Fruit fly (Drosophila melanogaster) whole organism, embryonic: Measurements from ENCODE around the gene CG44838.

Experiments
- Asciz ChIP-seq: fragments of 200-800 bp; sonication (Bioruptor generic); optimal IDR thresholded peaks from 2 replicates; lab custom pipeline; 2017; ENCODE audit warnings: missing biosample characterization, mild to moderate bottlenecking, missing genetic modification characterization, missing genetic modification reagents
- Awh ChIP-seq: fragments of 200-800 bp; sonication (Bioruptor generic); IDR thresholded peaks from 2 replicates; pipeline ENCODE4, ENCODE4 v1.3.6; 2022; ENCODE audit warnings: missing biosample characterization, missing genetic modification characterization
- CG13296 ChIP-seq: fragments of 200-800 bp; sonication (Bioruptor generic); optimal IDR thresholded peaks from 3 replicates; lab custom pipeline; 2018; ENCODE audit warnings: missing biosample characterization, mild to moderate bottlenecking, missing genetic modification characterization
- CG13424 ChIP-seq: fragments of 200-800 bp; sonication (Bioruptor generic); optimal IDR thresholded peaks from 2 replicates; lab custom pipeline; 2019; ENCODE audit warnings: missing biosample characterization, mild to moderate bottlenecking, missing genetic modification characterization, moderate library complexity
- CG14710 ChIP-seq: fragments of 200-800 bp; sonication (Bioruptor generic); optimal IDR thresholded peaks from 3 replicates; lab custom pipeline; 2019; ENCODE audit warnings: missing biosample characterization, mild to moderate bottlenecking, missing genetic modification characterization, moderate library complexity
- CG1602 ChIP-seq: fragments of 200-800 bp; sonication (Bioruptor generic); optimal IDR thresholded peaks from 3 replicates; lab custom pipeline; 2016; ENCODE audit warnings: missing biosample characterization, missing genetic modification characterization
- CG1603 ChIP-seq: fragments of 200-800 bp; sonication (Bioruptor generic); optimal IDR thresholded peaks from 2 replicates; lab custom pipeline; 2019; ENCODE audit warnings: missing biosample characterization, mild to moderate bottlenecking, missing genetic modification characterization, moderate library complexity
- CG17385 ChIP-seq: fragments of 200-800 bp; sonication (Bioruptor generic); optimal IDR thresholded peaks from 3 replicates; lab custom pipeline; 2018; ENCODE audit warnings: missing biosample characterization, mild to moderate bottlenecking, missing genetic modification characterization
- CG2120 ChIP-seq: fragments of 200-800 bp; sonication (Bioruptor generic); optimal IDR thresholded peaks from 3 replicates; lab custom pipeline; 2016; ENCODE audit warnings: missing biosample characterization, missing genetic modification characterization
- CG3163 ChIP-seq: fragments of 200-800 bp; sonication (Bioruptor generic); optimal IDR thresholded peaks from 3 replicates; lab custom pipeline; 2016; ENCODE audit warnings: missing biosample characterization, missing genetic modification characterization
- CG3407 ChIP-seq: fragments of 200-800 bp; sonication (Bioruptor generic); optimal IDR thresholded peaks from 2 replicates; lab custom pipeline; 2018; ENCODE audit warnings: missing biosample characterization, mild to moderate bottlenecking, missing genetic modification characterization
- CG34224 ChIP-seq: fragments of 200-800 bp; sonication (Bioruptor generic); IDR thresholded peaks from 3 replicates; pipeline ENCODE4 v1.3.6; 2022; ENCODE audit warnings: missing biosample characterization, missing genetic modification characterization; ENCODE audit not compliant: partially characterized antibody
- CG5180 ChIP-seq: fragments of 200-800 bp; sonication (Bioruptor generic); optimal IDR thresholded peaks from 3 replicates; lab custom pipeline; 2017; ENCODE audit warnings: missing biosample characterization, missing genetic modification characterization, mild to moderate bottlenecking, moderate library complexity, missing genetic modification reagents
- CG6175 ChIP-seq: fragments of 200-800 bp; sonication (Bioruptor generic); IDR thresholded peaks from 3 replicates; pipeline ENCODE4 v1.3.6; 2022; ENCODE audit warnings: missing biosample characterization, missing genetic modification characterization
- CG7372 ChIP-seq: fragments of 200-800 bp; sonication (Bioruptor generic); IDR thresholded peaks from 2 replicates; pipeline ENCODE4 v1.3.6; 2022; ENCODE audit warnings: missing biosample characterization, missing genetic modification characterization
- CG7839 ChIP-seq: fragments of 200-800 bp; sonication (Bioruptor generic); optimal IDR thresholded peaks from 3 replicates; lab custom pipeline; 2018; ENCODE audit warnings: missing biosample characterization, mild to moderate bottlenecking, missing genetic modification characterization, moderate library complexity
- CG7963 ChIP-seq: fragments of 200-800 bp; sonication (Bioruptor generic); IDR thresholded peaks from 3 replicates; pipeline ENCODE4 v1.3.6; 2022; ENCODE audit warnings: missing biosample characterization, missing genetic modification characterization; ENCODE audit not compliant: partially characterized antibody
- CG8290 ChIP-seq, 3 experiments: fragments of 200-800 bp; sonication (Bioruptor generic); optimal IDR thresholded peaks; 2 replicates each; lab custom pipeline; 2016 to 2019; ENCODE audit warnings: missing biosample characterization in 3 of 3, missing genetic modification characterization in 3 of 3, mild to moderate bottlenecking in 2 of 3, moderate library complexity in 1 of 3
- CG8388 ChIP-seq: fragments of 200-800 bp; sonication (Bioruptor generic); optimal IDR thresholded peaks from 2 replicates; lab custom pipeline; 2019; ENCODE audit warnings: missing biosample characterization, mild to moderate bottlenecking, missing genetic modification characterization, moderate library complexity
- CG9437 ChIP-seq: fragments of 200-800 bp; sonication (Bioruptor generic); optimal IDR thresholded peaks from 2 replicates; lab custom pipeline; 2018; ENCODE audit warnings: missing biosample characterization, mild to moderate bottlenecking, missing genetic modification characterization
- CG9876 ChIP-seq: fragments of 200-800 bp; sonication (Bioruptor generic); optimal IDR thresholded peaks from 2 replicates; lab custom pipeline; 2016; ENCODE audit warnings: missing biosample characterization, missing genetic modification characterization
- Dek ChIP-seq: fragments of 200-800 bp; sonication (Bioruptor generic); optimal IDR thresholded peaks from 3 replicates; lab custom pipeline; 2019; ENCODE audit warnings: missing biosample characterization, mild to moderate bottlenecking, missing genetic modification characterization, moderate library complexity
- Dp ChIP-seq: fragments of 200-800 bp; sonication (Bioruptor generic); optimal IDR thresholded peaks from 2 replicates; lab custom pipeline; 2018; ENCODE audit warnings: missing biosample characterization, mild to moderate bottlenecking, missing genetic modification characterization, moderate library complexity
- ERR ChIP-seq: fragments of 200-800 bp; sonication (Bioruptor generic); optimal IDR thresholded peaks from 2 replicates; lab custom pipeline; 2016; ENCODE audit warnings: missing biosample characterization, missing genetic modification characterization
- Ets97D ChIP-seq: fragments of 200-800 bp; sonication (Bioruptor generic); optimal IDR thresholded peaks from 3 replicates; lab custom pipeline; 2016; ENCODE audit warnings: missing biosample characterization, missing genetic modification characterization
- Gsc ChIP-seq: fragments of 200-800 bp; sonication (Bioruptor generic); IDR thresholded peaks from 2 replicates; pipeline ENCODE4 v1.3.6; 2022; ENCODE audit warnings: missing biosample characterization, missing genetic modification characterization
- HLHmδ ChIP-seq: fragments of 200-800 bp; sonication (Bioruptor generic); optimal IDR thresholded peaks from 2 replicates; lab custom pipeline; 2018; ENCODE audit warnings: missing biosample characterization, mild to moderate bottlenecking, missing genetic modification characterization, moderate library complexity
- Hey ChIP-seq: fragments of 200-800 bp; sonication (Bioruptor generic); optimal IDR thresholded peaks from 3 replicates; lab custom pipeline; 2018; ENCODE audit warnings: missing biosample characterization, mild to moderate bottlenecking, missing genetic modification characterization
- Hr78 ChIP-seq, 2 experiments: fragments of 200-800 bp in 1 of 2; fragments of >200 bp in 1 of 2; sonication (Bioruptor generic) in 1 of 2; optimal IDR thresholded peaks; 2 replicates each; lab custom pipeline; 2017 to 2019; ENCODE audit warnings: missing biosample characterization in 2 of 2, missing genetic modification characterization in 2 of 2, mild to moderate bottlenecking in 1 of 2, moderate library complexity in 1 of 2
- Hsf ChIP-seq: fragments of 200-800 bp; sonication (Bioruptor generic); optimal IDR thresholded peaks from 3 replicates; lab custom pipeline; 2016; ENCODE audit warnings: missing biosample characterization, missing genetic modification characterization
- Lhr ChIP-seq: fragments of 200-800 bp; sonication (Bioruptor generic); optimal IDR thresholded peaks from 3 replicates; lab custom pipeline; 2017; ENCODE audit warnings: mild to moderate bottlenecking, missing biosample characterization, missing genetic modification reagents, missing genetic modification characterization
- Med ChIP-seq: fragments of 200-800 bp; sonication (Bioruptor generic); peaks from one replicate; lab custom pipeline; 2016; ENCODE audit warnings: missing biosample characterization, missing genetic modification characterization, mild to moderate bottlenecking, inconsistent platforms, moderate library complexity
- Meics ChIP-seq: fragments of 200-800 bp; sonication (Bioruptor generic); optimal IDR thresholded peaks from 2 replicates; lab custom pipeline; 2017; ENCODE audit warnings: missing biosample characterization, mild to moderate bottlenecking, missing genetic modification characterization
- Nf-YA ChIP-seq: fragments of 200-800 bp; sonication (Bioruptor generic); IDR thresholded peaks from 2 replicates; pipeline ENCODE4 v1.3.6; 2022; ENCODE audit warnings: missing biosample characterization, missing genetic modification characterization
- PHDP ChIP-seq: fragments of 200-800 bp; sonication (Bioruptor generic); optimal IDR thresholded peaks from 3 replicates; lab custom pipeline; 2018; ENCODE audit warnings: missing biosample characterization, mild to moderate bottlenecking, missing genetic modification characterization, moderate library complexity
- ab ChIP-seq: fragments of 200-800 bp; sonication (Bioruptor generic); optimal IDR thresholded peaks from 2 replicates; lab custom pipeline; 2016; ENCODE audit warnings: missing biosample characterization, missing genetic modification characterization
- ato ChIP-seq: fragments of 200-800 bp; sonication (Bioruptor generic); IDR thresholded peaks from 2 replicates; pipeline ENCODE4 v1.3.6; 2022; ENCODE audit warnings: missing biosample characterization, missing genetic modification characterization; ENCODE audit not compliant: partially characterized antibody
- chif ChIP-seq, 2 experiments: fragments of 200-800 bp; sonication (Bioruptor generic); optimal IDR thresholded peaks; 3 replicates each; lab custom pipeline; 2016; ENCODE audit warnings: missing biosample characterization in 2 of 2, missing genetic modification characterization in 2 of 2
- dpn ChIP-seq, 2 experiments: fragments of 200-800 bp; sonication (Bioruptor generic); optimal IDR thresholded peaks; 3 replicates each; lab custom pipeline; 2016; ENCODE audit warnings: missing biosample characterization in 2 of 2, missing genetic modification characterization in 2 of 2
- hth ChIP-seq: fragments of >200 bp; optimal IDR thresholded peaks from 2 replicates; lab custom pipeline; 2017; ENCODE audit warnings: inconsistent platforms
- ind ChIP-seq: fragments of 200-800 bp; sonication (Bioruptor generic); optimal IDR thresholded peaks from 3 replicates; lab custom pipeline; 2016; ENCODE audit warnings: missing biosample characterization, missing genetic modification characterization
- p53 ChIP-seq: fragments of 200-800 bp; sonication (Bioruptor generic); optimal IDR thresholded peaks from 2 replicates; lab custom pipeline; 2016; ENCODE audit warnings: missing biosample characterization, missing genetic modification characterization
- pfk ChIP-seq: fragments of 200-800 bp; sonication (Bioruptor generic); optimal IDR thresholded peaks from 2 replicates; lab custom pipeline; 2018; ENCODE audit warnings: missing biosample characterization, mild to moderate bottlenecking, missing genetic modification characterization, moderate library complexity
- pita ChIP-seq: fragments of 200-800 bp; sonication (Bioruptor generic); optimal IDR thresholded peaks from 2 replicates; lab custom pipeline; 2017; ENCODE audit warnings: missing biosample characterization, mild to moderate bottlenecking, missing genetic modification characterization
- prd ChIP-seq, 3 experiments: fragments of >200 bp in 2 of 3; fragments of 200-800 bp in 1 of 3; sonication (Bioruptor generic) in 1 of 3; optimal IDR thresholded peaks in 2 of 3; IDR thresholded peaks in 1 of 3; 2 replicates in 2 of 3; 3 replicates in 1 of 3; pipeline versions ENCODE4 v1.3.6 to Lab custom; 2017 to 2022; ENCODE audit warnings: missing biosample characterization in 1 of 3, missing genetic modification characterization in 1 of 3
- repo ChIP-seq: fragments of 200-800 bp; sonication (Bioruptor generic); optimal IDR thresholded peaks from 2 replicates; lab custom pipeline; 2016; ENCODE audit warnings: missing biosample characterization, missing genetic modification characterization
- sc ChIP-seq, 3 experiments: fragments of >200 bp in 2 of 3; fragments of 200-800 bp in 1 of 3; sonication (Bioruptor generic) in 1 of 3; optimal IDR thresholded peaks; 2 replicates in 2 of 3; 3 replicates in 1 of 3; lab custom pipeline; 2017; ENCODE audit warnings: mild to moderate bottlenecking in 1 of 3, missing biosample characterization in 1 of 3, missing genetic modification characterization in 1 of 3, missing genetic modification reagents in 1 of 3
- shn ChIP-seq: fragments of 200-800 bp; sonication (Bioruptor generic); optimal IDR thresholded peaks from 3 replicates; lab custom pipeline; 2016; ENCODE audit warnings: missing biosample characterization, missing genetic modification characterization

Gene CG44838

DNA sequence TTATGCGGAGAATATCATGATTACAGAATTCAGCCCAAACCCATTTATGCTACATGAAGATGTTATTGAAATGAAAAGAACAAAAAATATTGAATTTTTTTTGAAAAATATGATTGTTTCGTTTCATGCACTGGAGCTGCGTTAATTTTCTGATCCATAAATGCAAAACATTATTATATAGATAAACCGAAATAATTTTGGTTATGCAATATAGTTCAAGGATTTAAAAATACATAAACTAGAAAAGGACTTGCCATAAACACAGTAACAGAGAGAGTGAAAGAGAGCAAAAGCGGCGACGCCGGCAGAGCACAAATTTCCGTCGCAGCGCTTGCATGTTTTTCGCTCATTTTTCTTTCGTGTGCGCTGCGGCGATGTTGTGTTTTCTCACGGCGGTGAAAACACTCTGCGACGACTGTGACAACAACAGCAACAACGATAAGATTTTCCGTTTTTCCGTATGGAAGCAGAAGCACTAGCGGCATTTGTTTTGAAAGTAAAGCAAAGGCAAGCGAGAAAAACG is 1.5 kb downstream of the CG44838 start (continued):
- TF ChIP-seq CG14710 (tag; lab: Kevin White, UChicago) (peak; percentile 93), ab (no peak), CG6175 (GFP tag; lab: Robert Waterston, UW) (no peak), Gsc (no peak), HLHmδ (no peak), p53 (GFP tag; lab: Kevin White, UChicago) (peak; percentile 60), CG13424 (tag; lab: Kevin White, UChicago) (peak; percentile 93), CG17385 (GFP tag; lab: Kevin White, UChicago) (peak; percentile 86), chif (GFP tag; optimal IDR thresholded peaks at IDR 0.05; lab: Kevin White, UChicago) (peak; percentile 60 to 76), repo (GFP tag; lab: Kevin White, UChicago) (peak; percentile 34), CG1603 (tag; lab: Kevin White, UChicago) (peak; percentile 80), Awh (GFP tag; lab: Robert Waterston, UW) (peak; percentile 31; the same call in 1 of the 2 replicates), CG3407 (GFP tag; lab: Kevin White, UChicago) (peak; percentile 87), shn (GFP tag; lab: Kevin White, UChicago) (peak; percentile 69), CG9876 (GFP tag; lab: Kevin White, UChicago) (no peak), sc (optimal IDR thresholded peaks at IDR 0.05; lab: Kevin White, UChicago) (no peak), sc (GFP tag; optimal IDR thresholded peaks at IDR 0.05; lab: Kevin White, UChicago) (peak; percentile 82), ind (GFP tag; lab: Kevin White, UChicago) (peak; percentile 65), Meics (peak; percentile 91), CG1602 (peak; percentile 75), CG13296 (peak; percentile 93), CG2120 (GFP tag; lab: Kevin White, UChicago) (peak; percentile 82), pfk (no peak), Lhr (peak; percentile 75), CG3163 (GFP tag; lab: Kevin White, UChicago) (peak; percentile 50), CG8388 (GFP tag; lab: Kevin White, UChicago) (peak; percentile 94), Nf-YA (GFP tag; lab: Robert Waterston, UW) (peak; percentile 77), Dek (tag; lab: Kevin White, UChicago) (peak; percentile 89), CG7839 (tag; lab: Kevin White, UChicago) (peak; percentile 91), Dp (GFP tag; lab: Kevin White, UChicago) (no peak), ERR (GFP tag; lab: Kevin White, UChicago) (peak; percentile 67), Hey (no peak), hth (lab: Kevin White, UChicago) (no peak), PHDP (peak; percentile 95), CG7372 (peak; percentile 71; the same call in 1 of the 2 replicates), Med (GFP tag; lab: Kevin White, UChicago) (peak; percentile 87), Hsf (peak; percentile 86), CG7963 (GFP tag; lab: Robert Waterston, UW) (no peak), CG5180 (GFP tag; lab: Kevin White, UChicago) (peak; percentile 81), pita (GFP tag; lab: Kevin White, UChicago) (no peak), Hr78 (GFP tag; optimal IDR thresholded peaks at IDR 0.05; lab: Kevin White, UChicago) (peak in 1 of 2 experiments; percentile 71), CG9437 (GFP tag; lab: Kevin White, UChicago) (peak; percentile 85), CG34224 (no peak), prd (optimal IDR thresholded peaks at IDR 0.05; lab: Kevin White, UChicago) (no peak), prd (GFP tag; IDR thresholded peaks at IDR 0.05; lab: Robert Waterston, UW) (peak; percentile 79), CG8290 (GFP tag; optimal IDR thresholded peaks at IDR 0.05; lab: Kevin White, UChicago) (peak; percentile 75), CG8290 (tag; optimal IDR thresholded peaks at IDR 0.05; lab: Kevin White, UChicago) (peak; percentile 54 to 77), ato (GFP tag; lab: Robert Waterston, UW) (no peak), dpn (GFP tag; optimal IDR thresholded peaks at IDR 0.05; lab: Kevin White, UChicago) (peak; percentile 73 to 77), Ets97D (GFP tag; lab: Kevin White, UChicago) (peak; percentile 45), Asciz (GFP tag; lab: Kevin White, UChicago) (peak; percentile 93)
